Worm (Caenorhabditis elegans) whole organism, L1 larva: ENCODE results near the gene alh-6.
A peak's percentile ranks its signal among the peaks of the same experiment; 100 is the strongest.

Experiments used
- aha-1 ChIP-seq: fragments of 150-350 bp; optimal IDR thresholded peaks from 2 replicates; lab custom pipeline; 2014; ENCODE audit warnings: missing biosample characterization, missing genetic modification characterization
- blmp-1 ChIP-seq: fragments of 150-350 bp; optimal IDR thresholded peaks from 2 replicates; lab custom pipeline; 2014; ENCODE audit warnings: missing biosample characterization, missing genetic modification characterization
- efl-1 ChIP-seq, 4 experiments: fragments of 150-350 bp; optimal IDR thresholded peaks in 3 of 4; peaks in 1 of 4; 1 replicate in 1 of 4; 2 replicates in 3 of 4; lab custom pipeline; 2014; ENCODE audit warnings: missing biosample characterization in 2 of 4, missing genetic modification characterization in 2 of 4, missing genetic modification reagents in 2 of 4
- egl-27 ChIP-seq, 2 experiments: fragments of 150-350 bp in 1 of 2; sonication (generic microtip); optimal IDR thresholded peaks; 3 replicates each; lab custom pipeline; 2017 to 2018; ENCODE audit warnings: missing biosample characterization in 2 of 2, missing genetic modification characterization in 2 of 2, missing genetic modification reagents in 2 of 2
- elt-2 ChIP-seq: sonication (generic microtip); optimal IDR thresholded peaks from 2 replicates; lab custom pipeline; 2016; ENCODE audit warnings: missing genetic modification characterization, mild to moderate bottlenecking, inconsistent platforms, missing compliant biosample characterization, missing genetic modification reagents
- ets-5 ChIP-seq: fragments of 200-800 bp; sonication (Bioruptor generic); IDR thresholded peaks from 2 replicates; pipeline ENCODE4 v1.3.6; 2022; ENCODE audit warnings: missing genetic modification characterization, missing compliant biosample characterization
- fkh-4 ChIP-seq: sonication (generic microtip); optimal IDR thresholded peaks from 2 replicates; lab custom pipeline; 2016; ENCODE audit warnings: missing compliant biosample characterization, missing genetic modification characterization, borderline replicate concordance
- fos-1 ChIP-seq: fragments of 150-350 bp; optimal IDR thresholded peaks from 2 replicates; lab custom pipeline; 2014; ENCODE audit warnings: missing biosample characterization, missing genetic modification characterization
- grh-1 ChIP-seq: fragments of 200-800 bp; sonication (Bioruptor generic); IDR thresholded peaks from 2 replicates; pipeline ENCODE4 v1.3.6; 2022; ENCODE audit warnings: missing genetic modification reagents, missing genetic modification characterization, missing compliant biosample characterization
- irx-1 ChIP-seq: sonication (generic microtip); optimal IDR thresholded peaks from 2 replicates; lab custom pipeline; 2016; ENCODE audit warnings: missing genetic modification characterization, missing compliant biosample characterization
- lin-13 ChIP-seq: fragments of 150-350 bp; optimal IDR thresholded peaks from 2 replicates; lab custom pipeline; 2014; ENCODE audit warnings: missing biosample characterization, missing genetic modification reagents, missing genetic modification characterization
- lin-14 ChIP-seq: fragments of 200-800 bp; sonication (Bioruptor generic); optimal IDR thresholded peaks from 2 replicates; lab custom pipeline; 2018; ENCODE audit warnings: mild to moderate bottlenecking, missing genetic modification characterization, moderate library complexity, missing compliant biosample characterization
- lin-39 ChIP-seq: fragments of 150-350 bp; optimal IDR thresholded peaks from 2 replicates; lab custom pipeline; 2014; ENCODE audit warnings: missing biosample characterization, missing genetic modification reagents, missing genetic modification characterization
- mef-2 ChIP-seq: fragments of 150-350 bp; optimal IDR thresholded peaks from 2 replicates; lab custom pipeline; 2014; ENCODE audit warnings: missing biosample characterization, missing genetic modification characterization
- mep-1 ChIP-seq: fragments of 150-350 bp; optimal IDR thresholded peaks from 2 replicates; lab custom pipeline; 2014; ENCODE audit warnings: missing biosample characterization, missing genetic modification characterization
- nhr-12 ChIP-seq: sonication (generic microtip); optimal IDR thresholded peaks from 2 replicates; lab custom pipeline; 2017; ENCODE audit warnings: missing biosample characterization, missing genetic modification characterization
- nhr-19 ChIP-seq: fragments of 200-800 bp; sonication (Bioruptor generic); conservative IDR thresholded peaks from 2 replicates; pipeline ENCODE4 v1.3.6; 2022; ENCODE audit warnings: missing genetic modification characterization, missing compliant biosample characterization
- nhr-71 ChIP-seq: sonication (generic microtip); optimal IDR thresholded peaks from 2 replicates; lab custom pipeline; 2016; ENCODE audit warnings: mild to moderate bottlenecking, missing genetic modification characterization, moderate library complexity, missing compliant biosample characterization
- nhr-84 ChIP-seq: sonication (generic microtip); optimal IDR thresholded peaks from 2 replicates; lab custom pipeline; 2017; ENCODE audit warnings: missing biosample characterization, missing genetic modification characterization
- nhr-85 ChIP-seq: sonication (generic microtip); peaks from one replicate; lab custom pipeline; 2016; ENCODE audit warnings: missing genetic modification characterization, inconsistent platforms, missing compliant biosample characterization
- pag-3 ChIP-seq: sonication (generic microtip); optimal IDR thresholded peaks from 2 replicates; lab custom pipeline; 2017; ENCODE audit warnings: missing genetic modification characterization, mild to moderate bottlenecking, missing compliant biosample characterization, antibody characterized with exemption, borderline replicate concordance; ENCODE audit not compliant: insufficient read depth
- sox-4 ChIP-seq: sonication (generic microtip); optimal IDR thresholded peaks from 2 replicates; lab custom pipeline; 2016; ENCODE audit warnings: missing genetic modification characterization, missing compliant biosample characterization
- sptf-1 ChIP-seq: fragments of 150-350 bp; optimal IDR thresholded peaks from 2 replicates; lab custom pipeline; 2014; ENCODE audit warnings: missing biosample characterization, missing genetic modification characterization
- sup-37 ChIP-seq: fragments of 200-800 bp; sonication (Bioruptor generic); optimal IDR thresholded peaks from 2 replicates; lab custom pipeline; 2018; ENCODE audit warnings: mild to moderate bottlenecking, missing genetic modification characterization, missing compliant biosample characterization
- swsn-7 ChIP-seq: sonication (generic microtip); optimal IDR thresholded peaks from 2 replicates; lab custom pipeline; 2016; ENCODE audit warnings: missing genetic modification characterization, missing compliant biosample characterization
- tlp-1 ChIP-seq: fragments of 150-350 bp; optimal IDR thresholded peaks from 2 replicates; lab custom pipeline; 2014; ENCODE audit warnings: missing biosample characterization, missing genetic modification characterization
- xbp-1 ChIP-seq: sonication (generic microtip); optimal IDR thresholded peaks from 2 replicates; lab custom pipeline; 2016; ENCODE audit warnings: missing genetic modification characterization, missing compliant biosample characterization

The alh-6 gene

ce11 chrII:1275439-1275838 lies 34.5 kb downstream of the alh-6 start, which contains the start of gene Y57G7A.5:
Gene Y57G7A.5, minus strand, starts transcription at chrII:1275539.
- TF ChIP-seq nhr-71: no peak
- TF ChIP-seq ets-5: no peak
- no peak for TF ChIP-seq sup-37 (GFP tag; lab: Kevin White, UChicago)

- no peak for TF ChIP-seq mep-1
- TF ChIP-seq efl-1 (optimal IDR thresholded peaks at IDR 0.05; lab: Kevin White, UChicago): no peak
- TF ChIP-seq efl-1 (GFP tag; optimal IDR thresholded peaks at IDR 0.05 in 1 of 2; lab: Kevin White, UChicago): peak in 1 of 2 experiments; percentile 43
Observed at ce11 chrII:1271814-1272213, 38.1 kb downstream of the alh-6 start, which contains the start of gene srw-66. Gene srw-66, minus strand, starts transcription at chrII:1271914.

- TF ChIP-seq blmp-1 (tag; lab: Kevin White, UChicago) (no peak), irx-1 (tag; lab: Kevin White, UChicago) (no peak), mef-2 (tag; lab: Kevin White, UChicago) (no peak), nhr-12 (tag; lab: Kevin White, UChicago) (no peak), xbp-1 (tag; lab: Kevin White, UChicago) (no peak), lin-14 (GFP tag; lab: Kevin White, UChicago) (no peak), mep-1 (no peak), fkh-4 (no peak)
Observed at ce11 chrII:1266790-1267189, 43.1 kb downstream of the alh-6 start, which contains the start of gene oac-30. Gene oac-30, minus strand, starts transcription at chrII:1266890.

ce11 chrII:1258634-1259033 lies 51.3 kb downstream of the alh-6 start, which contains the start of gene clpr-2:
Gene clpr-2, plus strand, starts transcription at chrII:1258934.
- no peak for TF ChIP-seq lin-13 (GFP tag; lab: Kevin White, UChicago)
- no peak for TF ChIP-seq grh-1 (GFP tag; lab: Robert Waterston, UW)
- TF ChIP-seq lin-39 (tag; lab: Kevin White, UChicago): no peak
- no peak for TF ChIP-seq sptf-1 (tag; lab: Kevin White, UChicago)
- TF ChIP-seq nhr-19 (GFP tag; lab: Robert Waterston, UW): no peak
- no peak for TF ChIP-seq irx-1 (tag; lab: Kevin White, UChicago)
- TF ChIP-seq nhr-84: no peak
- TF ChIP-seq egl-27 (tag; optimal IDR thresholded peaks at IDR 0.05; lab: Kevin White, UChicago): no peak
- TF ChIP-seq pag-3 (tag; lab: Kevin White, UChicago): no peak
- no peak for TF ChIP-seq aha-1 (tag; lab: Kevin White, UChicago)
- TF ChIP-seq nhr-85: no peak
- no peak for TF ChIP-seq elt-2
- TF ChIP-seq, all 84 proteins: peak for 0

- no peak for TF ChIP-seq swsn-7 (tag; lab: Kevin White, UChicago)
- TF ChIP-seq fos-1 (tag; lab: Kevin White, UChicago): no peak
- TF ChIP-seq sox-4 (tag; lab: Kevin White, UChicago): no peak
- TF ChIP-seq nhr-19 (GFP tag; lab: Robert Waterston, UW): no peak
- no peak for TF ChIP-seq tlp-1 (tag; lab: Kevin White, UChicago)
Observed at ce11 chrII:1256742-1257141, 53.2 kb downstream of the alh-6 start.
